Fruit fly (Drosophila melanogaster) whole organism, embryonic: Measurements from ENCODE around the gene CG1622.
A peak's percentile ranks its signal among the peaks of the same experiment; 100 is the strongest.

Source experiments
- CG10147 ChIP-seq: fragments of 200-800 bp; sonication (Bioruptor generic); optimal IDR thresholded peaks from 2 replicates; lab custom pipeline; 2019; ENCODE audit warnings: missing biosample characterization, mild to moderate bottlenecking, missing genetic modification characterization, moderate library complexity
- CG10267 ChIP-seq: fragments of 200-800 bp; sonication (Bioruptor generic); optimal IDR thresholded peaks from 2 replicates; lab custom pipeline; 2018; ENCODE audit warnings: missing biosample characterization, mild to moderate bottlenecking, missing genetic modification characterization, moderate library complexity
- CG11696 ChIP-seq: fragments of 200-800 bp; sonication (Bioruptor generic); IDR thresholded peaks from 2 replicates; pipeline ENCODE4 v1.3.6; 2022; ENCODE audit warnings: missing biosample characterization, missing genetic modification characterization
- CG12104 ChIP-seq: fragments of 200-800 bp; sonication (Bioruptor generic); optimal IDR thresholded peaks from 3 replicates; lab custom pipeline; 2016; ENCODE audit warnings: missing biosample characterization, missing genetic modification characterization
- CG12219 ChIP-seq: fragments of 200-800 bp; sonication (Bioruptor generic); optimal IDR thresholded peaks from 3 replicates; lab custom pipeline; 2018; ENCODE audit warnings: missing biosample characterization, mild to moderate bottlenecking, missing genetic modification characterization
- CG12391 ChIP-seq: fragments of 200-800 bp; sonication (Bioruptor generic); optimal IDR thresholded peaks from 3 replicates; lab custom pipeline; 2018; ENCODE audit warnings: missing biosample characterization, mild to moderate bottlenecking, missing genetic modification characterization, moderate library complexity
- CG12744 ChIP-seq: fragments of 200-800 bp; sonication (Bioruptor generic); optimal IDR thresholded peaks from 2 replicates; lab custom pipeline; 2016; ENCODE audit warnings: missing biosample characterization, missing genetic modification characterization
- CG12769 ChIP-seq: fragments of 200-800 bp; sonication (Bioruptor generic); optimal IDR thresholded peaks from 2 replicates; lab custom pipeline; 2019; ENCODE audit warnings: missing biosample characterization, mild to moderate bottlenecking, missing genetic modification characterization, moderate library complexity
- CG12942 ChIP-seq: fragments of 200-800 bp; sonication (Bioruptor generic); optimal IDR thresholded peaks from 3 replicates; lab custom pipeline; 2016; ENCODE audit warnings: missing biosample characterization, missing genetic modification characterization
- CG13424 ChIP-seq: fragments of 200-800 bp; sonication (Bioruptor generic); optimal IDR thresholded peaks from 2 replicates; lab custom pipeline; 2019; ENCODE audit warnings: missing biosample characterization, mild to moderate bottlenecking, missing genetic modification characterization, moderate library complexity
- CG15514 ChIP-seq: fragments of 200-800 bp; sonication (Bioruptor generic); optimal IDR thresholded peaks from 3 replicates; lab custom pipeline; 2017; ENCODE audit warnings: missing biosample characterization, missing genetic modification characterization, mild to moderate bottlenecking, moderate library complexity, missing genetic modification reagents
- CG17186 ChIP-seq: fragments of 200-800 bp; sonication (Bioruptor generic); optimal IDR thresholded peaks from 3 replicates; lab custom pipeline; 2017; ENCODE audit warnings: missing biosample characterization, missing genetic modification reagents, missing genetic modification characterization
- CG17802 ChIP-seq: fragments of 200-800 bp; sonication (Bioruptor generic); optimal IDR thresholded peaks from 2 replicates; lab custom pipeline; 2018; ENCODE audit warnings: missing biosample characterization, mild to moderate bottlenecking, missing genetic modification characterization, moderate library complexity
- CG31224 ChIP-seq: fragments of 200-800 bp; sonication (Bioruptor generic); IDR thresholded peaks from 2 replicates; pipeline ENCODE4 v1.3.6; 2022; ENCODE audit warnings: missing biosample characterization, missing genetic modification characterization
- CG34376 ChIP-seq: fragments of 200-800 bp; sonication (Bioruptor generic); optimal IDR thresholded peaks from 2 replicates; lab custom pipeline; 2018; ENCODE audit warnings: missing biosample characterization, mild to moderate bottlenecking, missing genetic modification characterization
- CG4328 ChIP-seq: fragments of 200-800 bp; sonication (Bioruptor generic); optimal IDR thresholded peaks from 3 replicates; lab custom pipeline; 2017; ENCODE audit warnings: missing biosample characterization, missing genetic modification reagents, missing genetic modification characterization
- CG4730 ChIP-seq: fragments of 200-800 bp; sonication (Bioruptor generic); IDR thresholded peaks from 2 replicates; pipeline ENCODE4 v1.3.6; 2022; ENCODE audit warnings: missing biosample characterization, missing genetic modification characterization
- CG6689 ChIP-seq: fragments of 200-800 bp; sonication (Bioruptor generic); IDR thresholded peaks from 2 replicates; pipeline ENCODE4 v1.3.6; 2022; ENCODE audit warnings: missing biosample characterization, missing genetic modification characterization
- CG7786 ChIP-seq: fragments of 200-800 bp; sonication (Bioruptor generic); optimal IDR thresholded peaks from 2 replicates; lab custom pipeline; 2016; ENCODE audit warnings: missing biosample characterization, missing genetic modification characterization
- CG8359 ChIP-seq: fragments of 200-800 bp; sonication (Bioruptor generic); optimal IDR thresholded peaks from 2 replicates; lab custom pipeline; 2017; ENCODE audit warnings: missing biosample characterization, mild to moderate bottlenecking, missing genetic modification characterization, borderline replicate concordance
- CG9876 ChIP-seq: fragments of 200-800 bp; sonication (Bioruptor generic); optimal IDR thresholded peaks from 2 replicates; lab custom pipeline; 2016; ENCODE audit warnings: missing biosample characterization, missing genetic modification characterization
- ERR ChIP-seq: fragments of 200-800 bp; sonication (Bioruptor generic); optimal IDR thresholded peaks from 2 replicates; lab custom pipeline; 2016; ENCODE audit warnings: missing biosample characterization, missing genetic modification characterization
- Fer3 ChIP-seq: fragments of 200-800 bp; sonication (Bioruptor generic); optimal IDR thresholded peaks from 2 replicates; lab custom pipeline; 2018; ENCODE audit warnings: missing biosample characterization, mild to moderate bottlenecking, missing genetic modification characterization, moderate library complexity
- Hand ChIP-seq: fragments of 200-800 bp; sonication (Bioruptor generic); optimal IDR thresholded peaks from 2 replicates; lab custom pipeline; 2017; ENCODE audit warnings: mild to moderate bottlenecking, missing biosample characterization, missing genetic modification reagents, missing genetic modification characterization
- Hr51 ChIP-seq, 2 experiments: fragments of 200-800 bp; sonication (Bioruptor generic); optimal IDR thresholded peaks; 2 replicates in 1 of 2; 3 replicates in 1 of 2; lab custom pipeline; 2016 to 2018; ENCODE audit warnings: missing biosample characterization in 2 of 2, missing genetic modification characterization in 2 of 2, mild to moderate bottlenecking in 1 of 2, moderate library complexity in 1 of 2
- Kr ChIP-seq: fragments of 200-800 bp; sonication (Bioruptor generic); optimal IDR thresholded peaks from 2 replicates; lab custom pipeline; 2017; ENCODE audit warnings: missing biosample characterization, mild to moderate bottlenecking, missing genetic modification characterization
- NK7.1 ChIP-seq: fragments of 200-800 bp; sonication (Bioruptor generic); optimal IDR thresholded peaks from 3 replicates; lab custom pipeline; 2016; ENCODE audit warnings: missing biosample characterization, missing genetic modification characterization
- Nf-YA ChIP-seq: fragments of 200-800 bp; sonication (Bioruptor generic); IDR thresholded peaks from 2 replicates; pipeline ENCODE4 v1.3.6; 2022; ENCODE audit warnings: missing biosample characterization, missing genetic modification characterization
- Oaz ChIP-seq: fragments of 200-800 bp; sonication (Bioruptor generic); IDR thresholded peaks from 2 replicates; pipeline ENCODE4 v1.3.6; 2022; ENCODE audit warnings: missing biosample characterization, missing genetic modification characterization
- Sox100B ChIP-seq: fragments of 200-800 bp; sonication (Bioruptor generic); optimal IDR thresholded peaks from 3 replicates; lab custom pipeline; 2018; ENCODE audit warnings: missing biosample characterization, mild to moderate bottlenecking, missing genetic modification characterization
- TFAM ChIP-seq: fragments of 200-800 bp; sonication (Bioruptor generic); optimal IDR thresholded peaks from 2 replicates; lab custom pipeline; 2017; ENCODE audit warnings: missing biosample characterization, missing genetic modification characterization, inconsistent platforms
- Tbp ChIP-seq: fragments of >200 bp; optimal IDR thresholded peaks from 2 replicates; lab custom pipeline; 2018; ENCODE audit warnings: missing biosample characterization, missing genetic modification characterization
- Vsx1 ChIP-seq: fragments of 200-800 bp; sonication (Bioruptor generic); optimal IDR thresholded peaks from 2 replicates; lab custom pipeline; 2017; ENCODE audit warnings: missing biosample characterization, mild to moderate bottlenecking, missing genetic modification characterization, missing genetic modification reagents
- Xbp1 ChIP-seq: fragments of 200-800 bp; sonication (Bioruptor generic); optimal IDR thresholded peaks from 3 replicates; lab custom pipeline; 2016; ENCODE audit warnings: missing biosample characterization, mild to moderate bottlenecking, missing genetic modification characterization
- ara ChIP-seq: fragments of 200-800 bp; sonication (Bioruptor generic); IDR thresholded peaks from 2 replicates; pipeline ENCODE4 v1.3.6; 2022; ENCODE audit warnings: missing biosample characterization, missing genetic modification characterization
- bbx ChIP-seq: fragments of 200-800 bp; sonication (Bioruptor generic); IDR thresholded peaks from 2 replicates; pipeline ENCODE4 v1.3.6; 2022; ENCODE audit warnings: missing biosample characterization, missing genetic modification characterization; ENCODE audit not compliant: partially characterized antibody
- bigmax ChIP-seq: fragments of 200-800 bp; sonication (Bioruptor generic); optimal IDR thresholded peaks from 2 replicates; lab custom pipeline; 2018; ENCODE audit warnings: missing biosample characterization, mild to moderate bottlenecking, missing genetic modification characterization
- caup ChIP-seq: fragments of 200-800 bp; sonication (Bioruptor generic); optimal IDR thresholded peaks from 3 replicates; lab custom pipeline; 2017; ENCODE audit warnings: missing biosample characterization, mild to moderate bottlenecking, missing genetic modification characterization, moderate library complexity; ENCODE audit not compliant: severe bottlenecking
- dan ChIP-seq: fragments of 200-800 bp; sonication (Bioruptor generic); IDR thresholded peaks from 2 replicates; pipeline ENCODE4 v1.3.6; 2022; ENCODE audit warnings: missing biosample characterization, missing genetic modification characterization
- danr ChIP-seq: fragments of 200-800 bp; sonication (Bioruptor generic); IDR thresholded peaks from 2 replicates; pipeline ENCODE4 v1.3.6; 2022; ENCODE audit warnings: missing biosample characterization, missing genetic modification characterization
- dpn ChIP-seq, 2 experiments: fragments of 200-800 bp; sonication (Bioruptor generic); optimal IDR thresholded peaks; 3 replicates each; lab custom pipeline; 2016; ENCODE audit warnings: missing biosample characterization in 2 of 2, missing genetic modification characterization in 2 of 2
- dysf ChIP-seq: fragments of 200-800 bp; sonication (Bioruptor generic); IDR thresholded peaks from 3 replicates; pipeline ENCODE4 v1.3.6; 2022; ENCODE audit warnings: missing biosample characterization, missing genetic modification characterization
- fd102C ChIP-seq: fragments of 200-800 bp; sonication (Bioruptor generic); optimal IDR thresholded peaks from 2 replicates; lab custom pipeline; 2018; ENCODE audit warnings: missing biosample characterization, mild to moderate bottlenecking, missing genetic modification characterization, moderate library complexity
- ftz-f1 ChIP-seq: fragments of 200-800 bp; sonication (Bioruptor generic); optimal IDR thresholded peaks from 2 replicates; lab custom pipeline; 2016; ENCODE audit warnings: missing biosample characterization, missing genetic modification characterization
- mld ChIP-seq: fragments of 200-800 bp; sonication (Bioruptor generic); IDR thresholded peaks from 3 replicates; pipeline ENCODE4 v1.3.6; 2022; ENCODE audit warnings: missing biosample characterization, missing genetic modification characterization; ENCODE audit not compliant: partially characterized antibody
- phol ChIP-seq: fragments of 200-800 bp; sonication (Bioruptor generic); optimal IDR thresholded peaks from 3 replicates; lab custom pipeline; 2018; ENCODE audit warnings: missing biosample characterization, mild to moderate bottlenecking, missing genetic modification characterization, moderate library complexity
- pzg ChIP-seq: fragments of 200-800 bp; sonication (Bioruptor generic); optimal IDR thresholded peaks from 3 replicates; lab custom pipeline; 2018; ENCODE audit warnings: missing biosample characterization, mild to moderate bottlenecking, missing genetic modification characterization, moderate library complexity
- repo ChIP-seq: fragments of 200-800 bp; sonication (Bioruptor generic); optimal IDR thresholded peaks from 2 replicates; lab custom pipeline; 2016; ENCODE audit warnings: missing biosample characterization, missing genetic modification characterization
- rib ChIP-seq: fragments of 200-800 bp; sonication (Bioruptor generic); IDR thresholded peaks from 2 replicates; pipeline ENCODE4 v1.3.6; 2022; ENCODE audit warnings: missing biosample characterization, missing genetic modification characterization
- sens-2 ChIP-seq: fragments of 200-800 bp; sonication (Bioruptor generic); IDR thresholded peaks from 2 replicates; pipeline ENCODE4 v1.3.6; 2022; ENCODE audit warnings: missing biosample characterization, missing genetic modification characterization
- sob ChIP-seq: fragments of 200-800 bp; sonication (Bioruptor generic); IDR thresholded peaks from 2 replicates; pipeline ENCODE4 v1.3.6; 2022; ENCODE audit warnings: missing biosample characterization, missing genetic modification characterization

CG1622 gene

dm6 chrX:13287854-13288376, 9.0 kb upstream of the CG1622 start, which contains the start of gene Remo (continued):
- TF ChIP-seq caup (GFP tag; lab: Kevin White, UChicago): no peak
- TF ChIP-seq CG34376 (GFP tag; lab: Kevin White, UChicago): no peak
- no peak for TF ChIP-seq TFAM (GFP tag; lab: Kevin White, UChicago)
- peak; percentile 20 for TF ChIP-seq CG10147
- TF ChIP-seq CG9876 (GFP tag; lab: Kevin White, UChicago): no peak
- TF ChIP-seq Xbp1 (GFP tag; lab: Kevin White, UChicago): no peak
- no peak for TF ChIP-seq rib (GFP tag; lab: Robert Waterston, UW)
- no peak for TF ChIP-seq CG8359 (GFP tag; lab: Kevin White, UChicago)
- no peak for TF ChIP-seq ERR (GFP tag; lab: Kevin White, UChicago)
- no peak for TF ChIP-seq danr (GFP tag; lab: Robert Waterston, UW)
- TF ChIP-seq dysf (GFP tag; lab: Robert Waterston, UW): no peak
- no peak for TF ChIP-seq CG12744 (GFP tag; lab: Kevin White, UChicago)
- no peak for TF ChIP-seq ftz-f1
- TF ChIP-seq CG11696 (GFP tag; lab: Robert Waterston, UW): no peak
- no peak for TF ChIP-seq dan (GFP tag; lab: Robert Waterston, UW)
- TF ChIP-seq ara (GFP tag; lab: Robert Waterston, UW): no peak
- TF ChIP-seq Fer3 (tag; lab: Kevin White, UChicago): no peak
- no peak for TF ChIP-seq CG12769
- no peak for TF ChIP-seq bigmax
- TF ChIP-seq CG12942 (GFP tag; lab: Kevin White, UChicago): no peak
- peak; percentile 46 for TF ChIP-seq CG10267
- TF ChIP-seq CG6689 (GFP tag; lab: Robert Waterston, UW): no peak
- TF ChIP-seq CG13424 (tag; lab: Kevin White, UChicago): no peak
- no peak for TF ChIP-seq Oaz
- no peak for TF ChIP-seq CG12104
- no peak for TF ChIP-seq CG7786 (GFP tag; lab: Kevin White, UChicago)
- TF ChIP-seq CG31224 (GFP tag; lab: Robert Waterston, UW): no peak
- TF ChIP-seq CG15514: peak; percentile 58
- no peak for TF ChIP-seq dpn (GFP tag; optimal IDR thresholded peaks at IDR 0.05; lab: Kevin White, UChicago)
- no peak for TF ChIP-seq CG17802
- TF ChIP-seq NK7.1: no peak
- TF ChIP-seq CG12219: no peak
- no peak for TF ChIP-seq fd102C (GFP tag; lab: Kevin White, UChicago)
- TF ChIP-seq Nf-YA: no peak
- TF ChIP-seq pzg (GFP tag; lab: Kevin White, UChicago): peak; percentile 92
- no peak for TF ChIP-seq Hr51 (GFP tag; optimal IDR thresholded peaks at IDR 0.05; lab: Kevin White, UChicago)
- TF ChIP-seq Tbp: no peak
- TF ChIP-seq Hand (GFP tag; lab: Kevin White, UChicago): no peak
- no peak for TF ChIP-seq CG12391
- TF ChIP-seq Kr (GFP tag; lab: Kevin White, UChicago): no peak
- TF ChIP-seq CG4328 (GFP tag; lab: Kevin White, UChicago): no peak
- peak; percentile 68 for TF ChIP-seq bbx (GFP tag; lab: Robert Waterston, UW)
- no peak for TF ChIP-seq sens-2
- no peak for TF ChIP-seq sob (GFP tag; lab: Robert Waterston, UW)
- TF ChIP-seq CG4730 (GFP tag; lab: Robert Waterston, UW): no peak
- no peak for TF ChIP-seq mld
- TF ChIP-seq repo (GFP tag; lab: Kevin White, UChicago): no peak
- TF ChIP-seq phol: peak; percentile 37
- no peak for TF ChIP-seq Sox100B
- no peak for TF ChIP-seq Vsx1 (GFP tag; lab: Kevin White, UChicago)
- TF ChIP-seq CG17186: peak; percentile 62
